Fruit fly (Drosophila melanogaster): ENCODE measurements around the gene CG9133.

The CG9133 gene

dm6 chr3L:1302234-1302949 is 50.6 kb downstream of the CG9133 start, which contains the start of the genes Rac1 and Acat2:
Rac1 (minus strand) TSS chr3L:1302683.
Acat2 (plus strand) TSS chr3L:1302944.
- TF ChIP-seq CG11617 (GFP tag; optimal IDR thresholded peaks at IDR 0.05) (peak; percentile 3), CG14711 (tag; optimal IDR thresholded peaks at IDR 0.05) (peak; percentile 17), bab1 (GFP tag; optimal IDR thresholded peaks at IDR 0.05) (peak; percentile 44), tj (GFP tag; optimal IDR thresholded peaks at IDR 0.05) (no peak), CG1620 (GFP tag; optimal IDR thresholded peaks at IDR 0.05) (peak; percentile 29)

- TF ChIP-seq ovo (GFP tag; optimal IDR thresholded peaks at IDR 0.05) (no peak), Hr96 (GFP tag; optimal IDR thresholded peaks at IDR 0.05) (no peak), CG14711 (tag; optimal IDR thresholded peaks at IDR 0.05) (no peak), Clk (GFP tag; optimal IDR thresholded peaks at IDR 0.05) (no peak), cic (GFP tag; optimal IDR thresholded peaks at IDR 0.05) (no peak)
Observed at dm6 chr3L:1302950-1303352, 51.1 kb downstream of the CG9133 start.

- TF ChIP-seq CG5204 (GFP tag; optimal IDR thresholded peaks at IDR 0.05) = no peak
- no peak for TF ChIP-seq CG7045 (GFP tag; optimal IDR thresholded peaks at IDR 0.05)
- TF ChIP-seq cic (GFP tag; optimal IDR thresholded peaks at IDR 0.05) = peak; percentile 73
- TF ChIP-seq CG12768 (GFP tag; optimal IDR thresholded peaks at IDR 0.05) = peak; percentile 20
- peak; percentile 21 for TF ChIP-seq CG33017 (tag; optimal IDR thresholded peaks at IDR 0.05)
- no peak for TF ChIP-seq kay (GFP tag; ENCODE audit: borderline replicate concordance)
Observed at dm6 chr3L:1305317-1305716, 53.5 kb downstream of the CG9133 start.
